Worm (Caenorhabditis elegans) whole organism, L1 larva: ENCODE data around the gene wdr-31.

ENCODE experiments used
- C04F5.9 ChIP-seq: sonication (generic microtip); optimal IDR thresholded peaks from 2 replicates; lab custom pipeline; 2016; ENCODE audit warnings: missing genetic modification characterization, missing compliant biosample characterization
- C34B4.2 ChIP-seq: sonication (generic microtip); optimal IDR thresholded peaks from 2 replicates; lab custom pipeline; 2017; ENCODE audit warnings: mild to moderate bottlenecking, missing genetic modification characterization, missing compliant biosample characterization
- F16B12.6 ChIP-seq: fragments of 150-350 bp; optimal IDR thresholded peaks from 2 replicates; lab custom pipeline; 2014; ENCODE audit warnings: missing biosample characterization, missing genetic modification characterization
- Y116A8C.19 ChIP-seq: sonication (generic microtip); optimal IDR thresholded peaks from 2 replicates; lab custom pipeline; 2016; ENCODE audit warnings: missing compliant biosample characterization, missing genetic modification characterization, borderline replicate concordance
- alr-1 ChIP-seq: fragments of 200-800 bp; sonication (Bioruptor generic); optimal IDR thresholded peaks from 2 replicates; lab custom pipeline; 2018; ENCODE audit warnings: borderline replicate concordance, mild to moderate bottlenecking, missing genetic modification characterization, missing compliant biosample characterization
- ama-1 ChIP-seq: fragments of 150-350 bp; optimal IDR thresholded peaks from 2 replicates; lab custom pipeline; 2014
- ceh-8 ChIP-seq: fragments of 200-800 bp; sonication (Bioruptor generic); optimal IDR thresholded peaks from 2 replicates; lab custom pipeline; 2018; ENCODE audit warnings: mild to moderate bottlenecking, missing genetic modification characterization, moderate library complexity, missing compliant biosample characterization
- dpl-1 ChIP-seq, 3 experiments: fragments of 150-350 bp in 2 of 3; sonication (generic microtip) in 1 of 3; optimal IDR thresholded peaks; 2 replicates each; lab custom pipeline; 2014 to 2017; ENCODE audit warnings: missing biosample characterization in 3 of 3, missing genetic modification characterization in 3 of 3, missing genetic modification reagents in 3 of 3
- egl-27 ChIP-seq, 2 experiments: fragments of 150-350 bp in 1 of 2; sonication (generic microtip); optimal IDR thresholded peaks; 3 replicates each; lab custom pipeline; 2017 to 2018; ENCODE audit warnings: missing biosample characterization in 2 of 2, missing genetic modification characterization in 2 of 2, missing genetic modification reagents in 2 of 2
- elt-2 ChIP-seq: sonication (generic microtip); optimal IDR thresholded peaks from 2 replicates; lab custom pipeline; 2016; ENCODE audit warnings: missing genetic modification characterization, mild to moderate bottlenecking, inconsistent platforms, missing compliant biosample characterization, missing genetic modification reagents
- ets-5 ChIP-seq: fragments of 200-800 bp; sonication (Bioruptor generic); IDR thresholded peaks from 2 replicates; pipeline ENCODE4 v1.3.6; 2022; ENCODE audit warnings: missing genetic modification characterization, missing compliant biosample characterization
- hlh-17 ChIP-seq: fragments of 200-800 bp; sonication (Bioruptor generic); optimal IDR thresholded peaks from 2 replicates; lab custom pipeline; 2018; ENCODE audit warnings: missing genetic modification characterization, mild to moderate bottlenecking, missing compliant biosample characterization, moderate library complexity, borderline replicate concordance
- hpl-2 ChIP-seq: fragments of 150-350 bp; optimal IDR thresholded peaks from 2 replicates; lab custom pipeline; 2014; ENCODE audit warnings: missing biosample characterization, missing genetic modification reagents, missing genetic modification characterization
- jun-1 ChIP-seq: fragments of 150-350 bp; optimal IDR thresholded peaks from 2 replicates; lab custom pipeline; 2014; ENCODE audit warnings: missing biosample characterization, missing genetic modification reagents, missing genetic modification characterization
- lin-13 ChIP-seq: fragments of 150-350 bp; optimal IDR thresholded peaks from 2 replicates; lab custom pipeline; 2014; ENCODE audit warnings: missing biosample characterization, missing genetic modification reagents, missing genetic modification characterization
- lin-15B ChIP-seq: fragments of 150-350 bp; sonication (generic microtip); optimal IDR thresholded peaks from 3 replicates; lab custom pipeline; 2014; ENCODE audit warnings: missing biosample characterization, missing genetic modification characterization
- mef-2 ChIP-seq: fragments of 150-350 bp; optimal IDR thresholded peaks from 2 replicates; lab custom pipeline; 2014; ENCODE audit warnings: missing biosample characterization, missing genetic modification characterization
- nhr-12 ChIP-seq: sonication (generic microtip); optimal IDR thresholded peaks from 2 replicates; lab custom pipeline; 2017; ENCODE audit warnings: missing biosample characterization, missing genetic modification characterization
- nhr-19 ChIP-seq: fragments of 200-800 bp; sonication (Bioruptor generic); conservative IDR thresholded peaks from 2 replicates; pipeline ENCODE4 v1.3.6; 2022; ENCODE audit warnings: missing genetic modification characterization, missing compliant biosample characterization
- nhr-237 ChIP-seq: fragments of 150-350 bp; optimal IDR thresholded peaks from 2 replicates; lab custom pipeline; 2014; ENCODE audit warnings: missing biosample characterization, missing genetic modification characterization
- pag-3 ChIP-seq: sonication (generic microtip); optimal IDR thresholded peaks from 2 replicates; lab custom pipeline; 2017; ENCODE audit warnings: missing genetic modification characterization, mild to moderate bottlenecking, missing compliant biosample characterization, antibody characterized with exemption, borderline replicate concordance; ENCODE audit not compliant: insufficient read depth
- pqm-1 ChIP-seq: sonication (generic microtip); optimal IDR thresholded peaks from 3 replicates; lab custom pipeline; 2017; ENCODE audit warnings: missing biosample characterization, missing genetic modification characterization
- rnt-1 ChIP-seq: sonication (generic microtip); optimal IDR thresholded peaks from 2 replicates; lab custom pipeline; 2016; ENCODE audit warnings: mild to moderate bottlenecking, missing genetic modification characterization, moderate library complexity, missing compliant biosample characterization
- snpc-4 ChIP-seq: fragments of 150-350 bp; optimal IDR thresholded peaks from 2 replicates; lab custom pipeline; 2014; ENCODE audit warnings: missing biosample characterization, missing genetic modification characterization
- sox-4 ChIP-seq: sonication (generic microtip); optimal IDR thresholded peaks from 2 replicates; lab custom pipeline; 2016; ENCODE audit warnings: missing genetic modification characterization, missing compliant biosample characterization
- sptf-1 ChIP-seq: fragments of 150-350 bp; optimal IDR thresholded peaks from 2 replicates; lab custom pipeline; 2014; ENCODE audit warnings: missing biosample characterization, missing genetic modification characterization
- unc-130 ChIP-seq: fragments of 150-350 bp; optimal IDR thresholded peaks from 2 replicates; lab custom pipeline; 2017; ENCODE audit warnings: missing biosample characterization, missing genetic modification characterization, inconsistent platforms
- unc-30 ChIP-seq: sonication (generic microtip); optimal IDR thresholded peaks from 2 replicates; lab custom pipeline; 2017; ENCODE audit warnings: missing biosample characterization, missing genetic modification characterization
- unc-62 ChIP-seq: fragments of 150-350 bp; optimal IDR thresholded peaks from 2 replicates; lab custom pipeline; 2014; ENCODE audit warnings: missing biosample characterization, missing genetic modification reagents, missing genetic modification characterization
- unc-86 ChIP-seq: sonication (generic microtip); optimal IDR thresholded peaks from 2 replicates; lab custom pipeline; 2016; ENCODE audit warnings: missing genetic modification characterization, missing compliant biosample characterization
- unc-98 ChIP-seq: fragments of 200-800 bp; sonication (Bioruptor generic); IDR thresholded peaks from 2 replicates; pipeline ENCODE4 v1.3.6; 2022; ENCODE audit warnings: missing genetic modification characterization, missing compliant biosample characterization
- vab-15 ChIP-seq: sonication (generic microtip); optimal IDR thresholded peaks from 2 replicates; lab custom pipeline; 2017; ENCODE audit warnings: missing genotype, mild to moderate bottlenecking, missing genetic modification characterization, missing compliant biosample characterization
- zag-1 ChIP-seq: fragments of 150-350 bp; optimal IDR thresholded peaks from 2 replicates; lab custom pipeline; 2014; ENCODE audit warnings: missing biosample characterization, missing genetic modification characterization
- zip-4 ChIP-seq: fragments of 200-800 bp; sonication (Bioruptor generic); optimal IDR thresholded peaks from 2 replicates; lab custom pipeline; 2018; ENCODE audit warnings: mild to moderate bottlenecking, missing genetic modification characterization, moderate library complexity, missing compliant biosample characterization
- ztf-11 ChIP-seq, 2 experiments: sonication (generic microtip); optimal IDR thresholded peaks; 2 replicates each; lab custom pipeline; 2016 to 2017; ENCODE audit warnings: missing genetic modification characterization in 2 of 2, missing biosample characterization in 1 of 2, missing compliant biosample characterization in 1 of 2

wdr-31 gene

DNA sequence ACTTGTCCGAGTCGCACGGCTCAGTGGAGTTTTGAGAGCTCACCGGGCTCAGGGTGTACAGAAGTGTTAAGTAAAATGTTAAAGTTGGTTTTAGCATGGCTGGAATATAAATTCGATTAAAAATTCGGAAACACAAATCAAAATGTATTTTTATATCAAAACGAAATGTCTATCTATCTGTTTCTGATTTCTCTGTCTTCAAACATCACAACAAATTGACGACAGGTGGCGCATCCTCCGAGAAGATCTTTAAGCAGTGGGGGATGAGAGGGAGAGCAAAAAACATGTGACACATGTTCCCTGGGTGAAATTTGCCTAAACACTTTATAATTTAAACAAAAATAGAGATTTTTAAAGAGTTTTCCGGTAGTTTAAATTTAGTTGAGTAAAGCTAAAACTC is 33.9 kb upstream of the wdr-31 start, which contains the start of gene F08D12.7:
F08D12.7 (minus strand) TSS at position 101 of the 400 bp plus-strand sequence.
- no peak for TF ChIP-seq ceh-8
- no peak for TF ChIP-seq sox-4 (tag; lab: Kevin White, UChicago)
- TF ChIP-seq rnt-1 (tag; lab: Kevin White, UChicago), result peak; percentile 8

DNA sequence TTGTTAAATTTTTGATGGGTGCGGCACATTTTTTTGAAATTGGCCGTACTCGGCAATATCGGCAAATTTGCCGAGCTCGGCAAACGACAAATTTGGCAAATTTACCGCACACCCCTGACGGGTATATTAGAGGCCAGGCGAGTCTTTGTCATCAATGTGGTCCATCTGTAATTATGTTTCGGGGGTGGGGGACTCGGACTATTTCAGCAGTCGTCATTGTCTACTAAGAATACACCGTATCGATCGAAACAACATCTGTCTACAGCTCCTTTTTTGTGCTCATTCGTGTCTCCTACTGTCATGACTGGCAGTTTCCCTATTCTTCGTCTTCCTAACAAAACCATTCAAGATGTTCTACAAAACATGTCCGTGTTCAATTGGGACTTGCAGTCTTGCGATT is 31.2 kb upstream of the wdr-31 start, which contains the start of gene F08D12.15:
F08D12.15 (plus strand) TSS at position 301 of the 400 bp plus-strand sequence.
- TF ChIP-seq dpl-1 (GFP tag; optimal IDR thresholded peaks at IDR 0.05; lab: Kevin White, UChicago) (no peak), C04F5.9 (no peak), vab-15 (tag; lab: Kevin White, UChicago) (no peak), C34B4.2 (no peak), egl-27 (tag; optimal IDR thresholded peaks at IDR 0.05; lab: Kevin White, UChicago) (no peak), zag-1 (tag; lab: Kevin White, UChicago) (no peak), unc-62 (GFP tag; lab: Kevin White, UChicago) (no peak), mef-2 (tag; lab: Kevin White, UChicago) (no peak)

DNA sequence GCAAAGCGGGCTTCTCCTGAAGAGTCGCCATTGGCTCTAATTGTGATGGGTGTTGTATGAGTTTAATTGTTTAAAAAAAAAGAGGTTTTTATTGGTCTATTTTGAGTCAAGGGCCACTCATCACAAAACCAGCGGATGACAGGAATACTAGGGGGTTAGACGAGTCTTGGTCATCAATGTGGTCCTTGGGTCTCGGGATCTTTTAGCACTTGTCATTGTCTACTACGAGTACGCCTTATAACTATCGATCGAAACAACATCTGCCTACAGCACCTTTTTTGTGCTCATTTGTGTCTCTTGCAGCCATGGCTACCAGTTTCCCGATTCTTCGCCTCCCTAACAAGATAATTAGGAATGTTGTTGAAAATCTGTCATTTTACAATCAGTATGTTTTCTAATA is 29.6 kb upstream of the wdr-31 start, which contains the start of gene fbxb-108:
fbxb-108 (plus strand) TSS at position 301 of the 400 bp plus-strand sequence.
- TF ChIP-seq elt-2 (tag; lab: Kevin White, UChicago) (no peak), ets-5 (no peak)
- TF ChIP-seq, all 84 proteins: peak for 0

DNA sequence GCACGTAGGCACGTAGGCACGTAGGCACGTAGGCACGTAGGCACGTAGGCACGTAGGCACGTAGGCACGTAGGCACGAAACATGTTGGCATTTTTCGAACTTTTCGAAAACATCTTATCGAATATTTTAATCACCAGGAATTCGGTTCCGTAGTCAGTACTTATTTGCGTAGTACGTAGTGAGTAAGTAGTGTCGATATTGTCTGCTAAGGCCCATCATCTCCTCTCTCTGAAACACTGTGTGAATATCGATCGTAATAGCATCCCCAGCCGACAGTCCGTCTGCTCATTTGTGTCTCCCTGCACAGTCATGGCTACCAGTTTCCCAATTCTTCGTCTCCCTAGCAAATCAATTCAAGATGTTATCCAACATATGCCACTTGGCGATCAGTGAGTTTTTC is 27.0 kb upstream of the wdr-31 start, which contains the start of gene fbxb-106:
fbxb-106 (plus strand) TSS at position 301 of the 400 bp plus-strand sequence.
- TF ChIP-seq nhr-237 (tag; lab: Kevin White, UChicago), result no peak
- TF ChIP-seq alr-1 (tag; lab: Kevin White, UChicago), result no peak
- TF ChIP-seq ama-1 (lab: Kevin White, UChicago), result no peak
- no peak for TF ChIP-seq hpl-2 (GFP tag; lab: Kevin White, UChicago)
- no peak for TF ChIP-seq unc-86 (tag; lab: Kevin White, UChicago)
- no peak for TF ChIP-seq nhr-12 (tag; lab: Kevin White, UChicago)
- TF ChIP-seq pqm-1 (tag; lab: Kevin White, UChicago), result no peak
- TF ChIP-seq ztf-11 (tag; optimal IDR thresholded peaks at IDR 0.05; lab: Kevin White, UChicago), result no peak
- no peak for TF ChIP-seq lin-15B (tag; lab: Kevin White, UChicago)
- TF ChIP-seq hlh-17, result no peak
- TF ChIP-seq zip-4, result no peak
- TF ChIP-seq unc-98 (GFP tag; lab: Robert Waterston, UW), result no peak
- no peak for TF ChIP-seq nhr-19 (GFP tag; lab: Robert Waterston, UW)

DNA sequence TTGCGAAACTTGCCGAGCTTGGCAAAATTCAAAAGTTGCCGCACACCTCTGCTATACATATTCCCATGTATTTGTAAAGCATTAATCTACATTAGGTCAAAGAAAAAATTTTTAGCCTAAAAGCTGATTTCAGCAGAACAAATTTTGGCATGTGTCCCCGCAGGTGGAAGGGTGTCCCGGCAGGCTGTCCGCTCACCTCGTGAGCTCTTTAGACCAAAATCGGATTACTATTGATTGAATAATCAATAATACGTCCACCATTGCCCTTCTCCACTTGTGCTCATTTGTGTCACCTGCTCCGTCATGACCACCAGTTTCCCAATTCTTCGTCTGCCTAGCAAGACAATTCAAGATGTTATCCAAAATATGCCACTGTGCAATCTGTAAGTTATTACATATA is 23.4 kb upstream of the wdr-31 start, which contains the start of gene fbxb-107:
fbxb-107 (plus strand) TSS at position 297 of the 400 bp plus-strand sequence.
- TF ChIP-seq lin-13, result no peak
- no peak for TF ChIP-seq unc-130 (tag; lab: Kevin White, UChicago)
- no peak for TF ChIP-seq F16B12.6 (tag; lab: Kevin White, UChicago)
- TF ChIP-seq ceh-8, result no peak
- no peak for TF ChIP-seq jun-1 (tag; lab: Kevin White, UChicago)
- no peak for TF ChIP-seq hpl-2 (GFP tag; lab: Kevin White, UChicago)
- no peak for TF ChIP-seq alr-1 (tag; lab: Kevin White, UChicago)
- no peak for TF ChIP-seq sptf-1 (tag; lab: Kevin White, UChicago)
- TF ChIP-seq Y116A8C.19, result no peak
- TF ChIP-seq lin-15B (tag; lab: Kevin White, UChicago), result no peak
- TF ChIP-seq unc-30 (tag; lab: Kevin White, UChicago), result no peak
- no peak for TF ChIP-seq pag-3
- TF ChIP-seq unc-86 (tag; lab: Kevin White, UChicago), result no peak
- TF ChIP-seq snpc-4 (tag; lab: Kevin White, UChicago), result no peak
